Fruit fly (Drosophila melanogaster): ENCODE data around the gene cbt.

cbt gene

dm6 chr2L:429680-430484 is 49.6 kb downstream of the cbt start:
- TF ChIP-seq CG8478 (optimal IDR thresholded peaks at IDR 0.05): no peak
- TF ChIP-seq CTCF (optimal IDR thresholded peaks at IDR 0.05): no peak

- no peak for TF ChIP-seq CTCF (optimal IDR thresholded peaks at IDR 0.05)
- TF ChIP-seq CG8478 (optimal IDR thresholded peaks at IDR 0.05): no peak
These were observed 51.0 kb downstream of the cbt start for dm6 chr2L:428380-428989.

dm6 chr2L:427338-428234 is 51.9 kb downstream of the cbt start:
- TF ChIP-seq CG8478 (optimal IDR thresholded peaks at IDR 0.05) (no peak), CTCF (optimal IDR thresholded peaks at IDR 0.05) (no peak)

dm6 chr2L:426449-426848 is 53.0 kb downstream of the cbt start:
- TF ChIP-seq CTCF (optimal IDR thresholded peaks at IDR 0.05) (no peak), CG8478 (optimal IDR thresholded peaks at IDR 0.05) (no peak)

Data from S2 (cell line).